Worm (Caenorhabditis elegans) whole organism, mixed stage, embryonic: ENCODE results near the gene alh-5.

Experiments used
- bed-3 ChIP-seq: fragments of 200-800 bp; sonication (Bioruptor generic); optimal IDR thresholded peaks from 3 replicates; lab custom pipeline; 2018; ENCODE audit warnings: mild to moderate bottlenecking, missing genetic modification characterization, moderate library complexity, missing compliant biosample characterization
- blmp-1 ChIP-seq: fragments of 150-350 bp; optimal IDR thresholded peaks from 2 replicates; lab custom pipeline; 2014; ENCODE audit warnings: missing biosample characterization, missing genetic modification characterization
- ceh-43 ChIP-seq: fragments of 200-800 bp; sonication (Bioruptor generic); optimal IDR thresholded peaks from 2 replicates; lab custom pipeline; 2018; ENCODE audit warnings: mild to moderate bottlenecking, missing genetic modification characterization, moderate library complexity, missing compliant biosample characterization
- ceh-83 ChIP-seq: fragments of 200-800 bp; sonication (Bioruptor generic); optimal IDR thresholded peaks from 2 replicates; lab custom pipeline; 2018; ENCODE audit warnings: mild to moderate bottlenecking, missing genetic modification characterization, missing compliant biosample characterization
- lin-32 ChIP-seq: fragments of 200-800 bp; sonication (Bioruptor generic); optimal IDR thresholded peaks from 2 replicates; lab custom pipeline; 2018; ENCODE audit warnings: mild to moderate bottlenecking, missing genetic modification characterization, missing compliant biosample characterization
- lsy-2 ChIP-seq: fragments of 150-350 bp; optimal IDR thresholded peaks from 2 replicates; lab custom pipeline; 2014; ENCODE audit warnings: missing biosample characterization, missing genetic modification characterization
- nhr-2 ChIP-seq: fragments of 150-350 bp; optimal IDR thresholded peaks from 2 replicates; lab custom pipeline; 2014; ENCODE audit warnings: missing biosample characterization, missing genetic modification characterization
- nhr-237 ChIP-seq: fragments of 150-350 bp; optimal IDR thresholded peaks from 2 replicates; lab custom pipeline; 2014; ENCODE audit warnings: missing biosample characterization, missing genetic modification characterization
- snpc-4 ChIP-seq: fragments of 150-350 bp; optimal IDR thresholded peaks from 2 replicates; lab custom pipeline; 2014; ENCODE audit warnings: missing biosample characterization, missing genetic modification characterization
- tbx-8 ChIP-seq: fragments of 200-800 bp; sonication (Bioruptor generic); optimal IDR thresholded peaks from 2 replicates; lab custom pipeline; 2018; ENCODE audit warnings: mild to moderate bottlenecking, missing genetic modification characterization, moderate library complexity, missing compliant biosample characterization
- unc-62 ChIP-seq: fragments of 150-350 bp; optimal IDR thresholded peaks from 2 replicates; lab custom pipeline; 2014; ENCODE audit warnings: missing biosample characterization, missing genetic modification reagents, missing genetic modification characterization

alh-5 gene

DNA sequence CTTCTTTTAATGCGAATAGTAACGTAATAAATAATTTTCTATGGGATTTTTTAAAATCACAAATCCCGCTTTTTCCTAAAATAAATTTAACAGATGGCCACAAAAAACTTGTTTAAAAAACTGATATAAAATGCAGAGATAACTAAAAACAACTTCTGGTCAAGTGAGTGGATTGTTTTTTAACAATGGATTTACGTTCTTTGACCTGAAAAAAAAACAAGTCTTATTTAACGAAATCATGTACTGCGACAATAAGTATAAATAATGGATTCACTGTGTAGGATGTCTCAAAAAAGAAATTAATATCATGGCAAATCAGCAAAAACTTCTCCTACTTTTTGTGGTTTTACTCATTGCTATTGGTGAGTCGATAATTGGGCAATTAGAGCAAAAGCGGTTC lies 42.3 kb downstream of the alh-5 start, which contains the start of gene fipr-25:
Gene fipr-25, plus strand, starts transcription at position 301 of the 400 bp plus-strand sequence.
- no peak for TF ChIP-seq lsy-2 (tag; lab: Kevin White, UChicago)

DNA sequence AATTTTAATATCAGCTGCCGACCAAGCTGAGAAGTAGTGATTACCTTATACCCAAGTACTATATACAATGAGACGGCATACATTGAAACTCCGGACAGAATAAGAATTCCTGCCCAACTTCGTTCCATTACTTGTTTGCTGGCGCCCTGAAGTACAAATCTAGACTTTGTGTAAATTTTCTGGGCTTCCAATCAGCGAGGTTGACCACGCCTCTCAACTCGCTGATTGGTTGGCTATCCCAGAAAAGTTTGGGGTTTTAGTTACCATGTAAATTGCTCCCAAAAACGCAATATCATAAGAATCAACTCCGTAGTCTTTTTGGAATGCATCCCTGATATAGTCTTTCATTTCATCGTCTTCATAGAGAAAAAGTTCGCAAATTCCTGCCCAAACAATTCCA lies 44.1 kb downstream of the alh-5 start:
- TF ChIP-seq bed-3 (GFP tag; lab: Kevin White, UChicago) = no peak
- no peak for TF ChIP-seq blmp-1 (tag; lab: Kevin White, UChicago)
- TF ChIP-seq ceh-43 (GFP tag; lab: Kevin White, UChicago) = no peak
- no peak for TF ChIP-seq lin-32 (GFP tag; lab: Kevin White, UChicago)
- no peak for TF ChIP-seq nhr-237
- TF ChIP-seq snpc-4 = no peak
- no peak for TF ChIP-seq nhr-2 (tag; lab: Kevin White, UChicago)
- TF ChIP-seq ceh-83 = no peak
- no peak for TF ChIP-seq unc-62
- no peak for TF ChIP-seq tbx-8
